Worm (Caenorhabditis elegans): ENCODE measurements around the gene cdc-73.

DNA sequence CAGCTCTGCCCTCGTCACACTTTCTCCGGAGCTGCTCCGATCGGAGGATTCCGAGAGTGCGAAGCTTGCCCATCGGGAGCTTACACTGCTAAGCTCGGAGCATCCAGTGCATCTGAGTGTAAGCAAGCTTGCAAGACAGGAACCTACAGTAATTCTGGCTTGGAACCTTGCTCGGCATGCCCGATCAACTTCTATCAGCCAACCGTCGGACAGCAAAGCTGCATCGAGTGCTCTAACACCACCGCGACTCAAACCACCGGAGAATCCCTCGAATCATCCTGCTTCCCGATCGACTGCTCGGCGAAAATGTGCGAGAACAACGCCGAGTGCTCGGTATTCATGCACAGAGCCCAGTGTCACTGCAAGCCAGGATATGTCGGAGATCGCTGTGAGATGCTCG, 38.2 kb upstream of the cdc-73 start:
- TF ChIP-seq nhr-237 (tag; optimal IDR thresholded peaks at IDR 0.05), result no peak
- no peak for TF ChIP-seq ztf-11 (tag; optimal IDR thresholded peaks at IDR 0.05)
- TF ChIP-seq snpc-4 (tag; optimal IDR thresholded peaks at IDR 0.05), result no peak
- no peak for TF ChIP-seq lin-13 (GFP tag; optimal IDR thresholded peaks at IDR 0.05)
- no peak for TF ChIP-seq elt-1 (tag; optimal IDR thresholded peaks at IDR 0.05)
- TF ChIP-seq nhr-12 (tag; optimal IDR thresholded peaks at IDR 0.05), result no peak
- no peak for TF ChIP-seq R02D3.7 (tag; optimal IDR thresholded peaks at IDR 0.05)
- no peak for TF ChIP-seq ceh-82 (tag; optimal IDR thresholded peaks at IDR 0.05)
- TF ChIP-seq unc-39 (tag; optimal IDR thresholded peaks at IDR 0.05), result no peak
- TF ChIP-seq mab-5 (tag; optimal IDR thresholded peaks at IDR 0.05), result no peak
- TF ChIP-seq elt-3 (tag; optimal IDR thresholded peaks at IDR 0.05), result no peak
- no peak for TF ChIP-seq nhr-77 (tag; optimal IDR thresholded peaks at IDR 0.05)
- no peak for TF ChIP-seq nhr-129 (tag; optimal IDR thresholded peaks at IDR 0.05)

Data from whole organism, L2 larva.